Fruit fly (Drosophila melanogaster): ENCODE measurements around the gene CG32365.

CG32365 gene

DNA sequence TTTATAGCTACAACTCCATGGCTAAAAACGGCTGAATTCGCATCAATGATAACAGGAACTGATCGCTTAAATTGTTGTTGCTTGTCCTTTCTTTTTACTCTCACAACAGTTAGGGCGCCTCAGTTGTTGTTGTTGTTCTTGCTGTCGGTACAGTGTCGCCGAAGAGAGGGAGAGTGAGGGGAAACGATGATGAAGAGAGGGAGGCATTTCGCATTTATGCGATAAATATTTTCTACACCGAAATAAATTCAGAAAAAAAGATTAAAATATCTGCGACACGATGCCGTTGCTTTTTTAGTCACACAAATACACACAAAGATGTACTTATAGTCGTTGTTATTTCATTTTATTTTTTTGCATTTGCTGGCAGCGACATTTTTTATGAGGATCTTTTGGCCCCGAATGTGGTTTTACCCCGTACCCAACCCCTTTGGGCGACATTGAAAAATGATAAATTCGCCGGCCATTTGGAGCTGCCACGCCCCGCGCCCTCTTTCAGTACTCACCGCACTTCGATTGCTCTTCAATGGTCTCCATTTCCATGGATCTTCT is 42.1 kb downstream of the CG32365 start (continued):
- TF ChIP-seq Ets65A (GFP tag) (no peak), TFAM (GFP tag; optimal IDR thresholded peaks at IDR 0.05) (no peak), CG7839 (tag; optimal IDR thresholded peaks at IDR 0.05) (no peak), CG16779 (GFP tag; IDR thresholded peaks at IDR 0.05) (no peak), Spps (tag; optimal IDR thresholded peaks at IDR 0.05) (no peak), CG10431 (GFP tag; optimal IDR thresholded peaks at IDR 0.05) (no peak), CG17829 (tag; optimal IDR thresholded peaks at IDR 0.05) (no peak), rib (GFP tag; IDR thresholded peaks at IDR 0.05) (0 out of 2 replicates have a peak, but pooled peaks have one; percentile 54), B-H2 (GFP tag; optimal IDR thresholded peaks at IDR 0.05) (no peak), Gug (GFP tag; IDR thresholded peaks at IDR 0.05) (no peak), Atf6 (GFP tag; IDR thresholded peaks at IDR 0.05) (no peak), chinmo (GFP tag; IDR thresholded peaks at IDR 0.05; ENCODE audit: partially characterized antibody) (no peak), CG4707 (GFP tag; optimal IDR thresholded peaks at IDR 0.05) (no peak), nom (GFP tag; optimal IDR thresholded peaks at IDR 0.05) (no peak), CG9932 (GFP tag; IDR thresholded peaks at IDR 0.05) (no peak), CG15011 (GFP tag; optimal IDR thresholded peaks at IDR 0.05) (no peak), gem (tag; optimal IDR thresholded peaks at IDR 0.05) (no peak), CG15479 (GFP tag; optimal IDR thresholded peaks at IDR 0.05) (peak; percentile 18), CG8765 (GFP tag; IDR thresholded peaks at IDR 0.05) (no peak), CTCF (GFP tag; optimal IDR thresholded peaks at IDR 0.05) (no peak), CG14965 (GFP tag; optimal IDR thresholded peaks at IDR 0.05; ENCODE audit: borderline replicate concordance) (no peak), row (GFP tag; IDR thresholded peaks at IDR 0.05) (0 out of 3 replicates have a peak, but pooled peaks have one; percentile 10), Meics (GFP tag; optimal IDR thresholded peaks at IDR 0.05) (no peak), caup (GFP tag; optimal IDR thresholded peaks at IDR 0.05; ENCODE audit: severe bottlenecking) (no peak), lbe (GFP tag; optimal IDR thresholded peaks at IDR 0.05) (no peak), Elba2 (GFP tag; optimal IDR thresholded peaks at IDR 0.05) (no peak), Rfx (GFP tag; IDR thresholded peaks at IDR 0.05) (no peak), CG43689 (GFP tag; IDR thresholded peaks at IDR 0.05) (no peak), PHDP (tag; optimal IDR thresholded peaks at IDR 0.05) (no peak), Xrp1 (GFP tag; IDR thresholded peaks at IDR 0.05) (no peak), CG7556 (GFP tag; optimal IDR thresholded peaks at IDR 0.05) (no peak), CG10543 (GFP tag; optimal IDR thresholded peaks at IDR 0.05) (no peak), Sox102F (GFP tag; optimal IDR thresholded peaks at IDR 0.05) (no peak), Rx (GFP tag; IDR thresholded peaks at IDR 0.05) (no peak), CG6689 (GFP tag; IDR thresholded peaks at IDR 0.05) (no peak), E2f2 (GFP tag; IDR thresholded peaks at IDR 0.05) (no peak), Side (GFP tag; optimal IDR thresholded peaks at IDR 0.05) (no peak), ash1 (GFP tag; optimal IDR thresholded peaks at IDR 0.05) (no peak), CG34224 (GFP tag; IDR thresholded peaks at IDR 0.05; ENCODE audit: partially characterized antibody) (no peak), Dad (GFP tag; optimal IDR thresholded peaks at IDR 0.05) (no peak), CG16815 (GFP tag; optimal IDR thresholded peaks at IDR 0.05) (no peak), CG11085 (GFP tag; IDR thresholded peaks at IDR 0.05) (no peak), knrl (GFP tag; IDR thresholded peaks at IDR 0.05; ENCODE audit: partially characterized antibody) (no peak), emc (GFP tag; optimal IDR thresholded peaks at IDR 0.05) (no peak), crc (GFP tag; optimal IDR thresholded peaks at IDR 0.05) (no peak), trem (tag; optimal IDR thresholded peaks at IDR 0.05) (no peak)

Data from whole organism, embryonic.